Fruit fly (Drosophila melanogaster): ENCODE data around the gene TwdlF.

DNA sequence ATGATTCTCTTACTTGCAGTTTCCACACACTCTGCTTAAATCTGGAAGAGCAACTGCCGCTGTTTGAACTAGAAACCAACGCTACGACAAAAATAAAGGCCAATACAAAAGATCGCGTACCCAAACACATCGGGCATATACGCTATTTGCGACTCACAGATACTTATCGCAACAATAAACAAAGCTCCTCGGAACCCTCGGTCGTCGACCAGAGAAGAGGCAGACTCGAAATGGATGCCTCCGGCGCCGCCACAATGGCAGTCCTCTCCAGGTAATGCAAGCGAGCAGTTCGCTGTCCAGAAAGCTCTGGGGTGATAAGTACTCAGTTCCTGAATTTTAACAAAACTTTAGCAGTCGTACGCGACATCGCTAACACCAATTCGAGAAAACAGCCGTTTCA, 10.3 kb upstream of the TwdlF start:
- no peak for TF ChIP-seq pan (optimal IDR thresholded peaks at IDR 0.05)
- no peak for TF ChIP-seq CG9705 (GFP tag; optimal IDR thresholded peaks at IDR 0.05)
- no peak for TF ChIP-seq jim (GFP tag; optimal IDR thresholded peaks at IDR 0.05)
- TF ChIP-seq Rel (GFP tag; optimal IDR thresholded peaks at IDR 0.05): no peak
- no peak for TF ChIP-seq Rel (tag; optimal IDR thresholded peaks at IDR 0.05)
- no peak for TF ChIP-seq usp (GFP tag; optimal IDR thresholded peaks at IDR 0.05)
